Worm (Caenorhabditis elegans) whole organism, L1 larva: ENCODE results near the gene C15B12.3.
A peak's percentile ranks its signal among the peaks of the same experiment; 100 is the strongest.

ENCODE experiments used
- C16A3.4 ChIP-seq: fragments of 150-350 bp; optimal IDR thresholded peaks from 2 replicates; lab custom pipeline; 2014; ENCODE audit warnings: missing biosample characterization, missing genetic modification characterization
- Y116A8C.19 ChIP-seq: sonication (generic microtip); optimal IDR thresholded peaks from 2 replicates; lab custom pipeline; 2016; ENCODE audit warnings: missing compliant biosample characterization, missing genetic modification characterization, borderline replicate concordance
- aha-1 ChIP-seq: fragments of 150-350 bp; optimal IDR thresholded peaks from 2 replicates; lab custom pipeline; 2014; ENCODE audit warnings: missing biosample characterization, missing genetic modification characterization
- aly-2 ChIP-seq: fragments of 150-350 bp; optimal IDR thresholded peaks from 2 replicates; lab custom pipeline; 2014; ENCODE audit warnings: missing biosample characterization, missing genetic modification characterization
- ama-1 ChIP-seq: fragments of 150-350 bp; optimal IDR thresholded peaks from 2 replicates; lab custom pipeline; 2014
- blmp-1 ChIP-seq: fragments of 150-350 bp; optimal IDR thresholded peaks from 2 replicates; lab custom pipeline; 2014; ENCODE audit warnings: missing biosample characterization, missing genetic modification characterization
- ceh-8 ChIP-seq: fragments of 200-800 bp; sonication (Bioruptor generic); optimal IDR thresholded peaks from 2 replicates; lab custom pipeline; 2018; ENCODE audit warnings: mild to moderate bottlenecking, missing genetic modification characterization, moderate library complexity, missing compliant biosample characterization
- ceh-82 ChIP-seq, 3 experiments: fragments of 150-350 bp in 1 of 3; sonication (generic microtip) in 2 of 3; optimal IDR thresholded peaks; 2 replicates each; lab custom pipeline; 2014 to 2017; ENCODE audit warnings: missing biosample characterization in 3 of 3, missing genetic modification characterization in 3 of 3
- ceh-88 ChIP-seq: fragments of 200-800 bp; sonication (Bioruptor generic); IDR thresholded peaks from 2 replicates; pipeline ENCODE4 v1.3.6; 2022; ENCODE audit warnings: missing genetic modification characterization, missing compliant biosample characterization
- ceh-90 ChIP-seq: sonication (generic microtip); optimal IDR thresholded peaks from 2 replicates; lab custom pipeline; 2016; ENCODE audit warnings: missing genetic modification characterization, missing compliant biosample characterization
- efl-1 ChIP-seq, 4 experiments: fragments of 150-350 bp; optimal IDR thresholded peaks in 3 of 4; peaks in 1 of 4; 1 replicate in 1 of 4; 2 replicates in 3 of 4; lab custom pipeline; 2014; ENCODE audit warnings: missing biosample characterization in 2 of 4, missing genetic modification characterization in 2 of 4, missing genetic modification reagents in 2 of 4
- egl-13 ChIP-seq: sonication (generic microtip); optimal IDR thresholded peaks from 2 replicates; lab custom pipeline; 2016; ENCODE audit warnings: missing genotype, missing genetic modification reagents, missing genetic modification characterization, missing compliant biosample characterization
- egl-27 ChIP-seq, 2 experiments: fragments of 150-350 bp in 1 of 2; sonication (generic microtip); optimal IDR thresholded peaks; 3 replicates each; lab custom pipeline; 2017 to 2018; ENCODE audit warnings: missing biosample characterization in 2 of 2, missing genetic modification characterization in 2 of 2, missing genetic modification reagents in 2 of 2
- elt-3 ChIP-seq, 6 experiments: fragments of 150-350 bp in 1 of 6; sonication (generic microtip); optimal IDR thresholded peaks; 2 replicates each; lab custom pipeline; 2017 to 2018; ENCODE audit warnings: missing biosample characterization in 6 of 6, missing genetic modification characterization in 6 of 6, inconsistent platforms in 1 of 6
- ets-5 ChIP-seq: fragments of 200-800 bp; sonication (Bioruptor generic); IDR thresholded peaks from 2 replicates; pipeline ENCODE4 v1.3.6; 2022; ENCODE audit warnings: missing genetic modification characterization, missing compliant biosample characterization
- fkh-8 ChIP-seq: sonication (generic microtip); optimal IDR thresholded peaks from 2 replicates; lab custom pipeline; 2016; ENCODE audit warnings: mild to moderate bottlenecking, missing genetic modification characterization, missing compliant biosample characterization
- fos-1 ChIP-seq: fragments of 150-350 bp; optimal IDR thresholded peaks from 2 replicates; lab custom pipeline; 2014; ENCODE audit warnings: missing biosample characterization, missing genetic modification characterization
- grh-1 ChIP-seq: fragments of 200-800 bp; sonication (Bioruptor generic); IDR thresholded peaks from 2 replicates; pipeline ENCODE4 v1.3.6; 2022; ENCODE audit warnings: missing genetic modification reagents, missing genetic modification characterization, missing compliant biosample characterization
- hlh-17 ChIP-seq: fragments of 200-800 bp; sonication (Bioruptor generic); optimal IDR thresholded peaks from 2 replicates; lab custom pipeline; 2018; ENCODE audit warnings: missing genetic modification characterization, mild to moderate bottlenecking, missing compliant biosample characterization, moderate library complexity, borderline replicate concordance
- hpl-2 ChIP-seq: fragments of 150-350 bp; optimal IDR thresholded peaks from 2 replicates; lab custom pipeline; 2014; ENCODE audit warnings: missing biosample characterization, missing genetic modification reagents, missing genetic modification characterization
- jun-1 ChIP-seq: fragments of 150-350 bp; optimal IDR thresholded peaks from 2 replicates; lab custom pipeline; 2014; ENCODE audit warnings: missing biosample characterization, missing genetic modification reagents, missing genetic modification characterization
- lin-13 ChIP-seq: fragments of 150-350 bp; optimal IDR thresholded peaks from 2 replicates; lab custom pipeline; 2014; ENCODE audit warnings: missing biosample characterization, missing genetic modification reagents, missing genetic modification characterization
- lin-14 ChIP-seq: fragments of 200-800 bp; sonication (Bioruptor generic); optimal IDR thresholded peaks from 2 replicates; lab custom pipeline; 2018; ENCODE audit warnings: mild to moderate bottlenecking, missing genetic modification characterization, moderate library complexity, missing compliant biosample characterization
- lin-15B ChIP-seq: fragments of 150-350 bp; sonication (generic microtip); optimal IDR thresholded peaks from 3 replicates; lab custom pipeline; 2014; ENCODE audit warnings: missing biosample characterization, missing genetic modification characterization
- lin-35 ChIP-seq, 2 experiments: fragments of 150-350 bp; optimal IDR thresholded peaks; 2 replicates each; lab custom pipeline; 2014; ENCODE audit warnings: missing biosample characterization in 2 of 2, missing genetic modification characterization in 2 of 2, missing genetic modification reagents in 2 of 2
- mab-9 ChIP-seq: fragments of 200-800 bp; sonication (Bioruptor generic); IDR thresholded peaks from 2 replicates; pipeline ENCODE4 v1.3.6; 2022; ENCODE audit warnings: missing genetic modification reagents, missing genetic modification characterization, missing compliant biosample characterization
- mdl-1 ChIP-seq, 2 experiments: fragments of 150-350 bp; optimal IDR thresholded peaks; 2 replicates each; lab custom pipeline; 2014 to 2017; ENCODE audit warnings: missing biosample characterization in 2 of 2, missing genetic modification characterization in 2 of 2, inconsistent platforms in 1 of 2
- mep-1 ChIP-seq: fragments of 150-350 bp; optimal IDR thresholded peaks from 2 replicates; lab custom pipeline; 2014; ENCODE audit warnings: missing biosample characterization, missing genetic modification characterization
- nhr-11 ChIP-seq: fragments of 150-350 bp; optimal IDR thresholded peaks from 2 replicates; lab custom pipeline; 2014; ENCODE audit warnings: missing biosample characterization, missing genetic modification characterization
- nhr-12 ChIP-seq: sonication (generic microtip); optimal IDR thresholded peaks from 2 replicates; lab custom pipeline; 2017; ENCODE audit warnings: missing biosample characterization, missing genetic modification characterization
- nhr-19 ChIP-seq: fragments of 200-800 bp; sonication (Bioruptor generic); conservative IDR thresholded peaks from 2 replicates; pipeline ENCODE4 v1.3.6; 2022; ENCODE audit warnings: missing genetic modification characterization, missing compliant biosample characterization
- nhr-20 ChIP-seq: sonication (generic microtip); optimal IDR thresholded peaks from 2 replicates; lab custom pipeline; 2016; ENCODE audit warnings: mild to moderate bottlenecking, missing genetic modification characterization, missing compliant biosample characterization
- nhr-237 ChIP-seq: fragments of 150-350 bp; optimal IDR thresholded peaks from 2 replicates; lab custom pipeline; 2014; ENCODE audit warnings: missing biosample characterization, missing genetic modification characterization
- nhr-28 ChIP-seq: fragments of 150-350 bp; optimal IDR thresholded peaks from 2 replicates; lab custom pipeline; 2014; ENCODE audit warnings: missing biosample characterization, missing genetic modification characterization
- nhr-47 ChIP-seq: sonication (generic microtip); optimal IDR thresholded peaks from 2 replicates; lab custom pipeline; 2016; ENCODE audit warnings: mild to moderate bottlenecking, missing genetic modification characterization, moderate library complexity, missing compliant biosample characterization
- nhr-71 ChIP-seq: sonication (generic microtip); optimal IDR thresholded peaks from 2 replicates; lab custom pipeline; 2016; ENCODE audit warnings: mild to moderate bottlenecking, missing genetic modification characterization, moderate library complexity, missing compliant biosample characterization
- nhr-76 ChIP-seq: sonication (generic microtip); optimal IDR thresholded peaks from 2 replicates; lab custom pipeline; 2017; ENCODE audit warnings: missing biosample characterization, missing genetic modification characterization
- nhr-77 ChIP-seq: fragments of 150-350 bp; optimal IDR thresholded peaks from 2 replicates; lab custom pipeline; 2014; ENCODE audit warnings: missing biosample characterization, missing genetic modification characterization
- nhr-85 ChIP-seq: sonication (generic microtip); peaks from one replicate; lab custom pipeline; 2016; ENCODE audit warnings: missing genetic modification characterization, inconsistent platforms, missing compliant biosample characterization
- pag-3 ChIP-seq: sonication (generic microtip); optimal IDR thresholded peaks from 2 replicates; lab custom pipeline; 2017; ENCODE audit warnings: missing genetic modification characterization, mild to moderate bottlenecking, missing compliant biosample characterization, antibody characterized with exemption, borderline replicate concordance; ENCODE audit not compliant: insufficient read depth
- pqm-1 ChIP-seq: sonication (generic microtip); optimal IDR thresholded peaks from 3 replicates; lab custom pipeline; 2017; ENCODE audit warnings: missing biosample characterization, missing genetic modification characterization
- rnt-1 ChIP-seq: sonication (generic microtip); optimal IDR thresholded peaks from 2 replicates; lab custom pipeline; 2016; ENCODE audit warnings: mild to moderate bottlenecking, missing genetic modification characterization, moderate library complexity, missing compliant biosample characterization
- snpc-4 ChIP-seq: fragments of 150-350 bp; optimal IDR thresholded peaks from 2 replicates; lab custom pipeline; 2014; ENCODE audit warnings: missing biosample characterization, missing genetic modification characterization
- sox-4 ChIP-seq: sonication (generic microtip); optimal IDR thresholded peaks from 2 replicates; lab custom pipeline; 2016; ENCODE audit warnings: missing genetic modification characterization, missing compliant biosample characterization
- sup-37 ChIP-seq: fragments of 200-800 bp; sonication (Bioruptor generic); optimal IDR thresholded peaks from 2 replicates; lab custom pipeline; 2018; ENCODE audit warnings: mild to moderate bottlenecking, missing genetic modification characterization, missing compliant biosample characterization
- swsn-7 ChIP-seq: sonication (generic microtip); optimal IDR thresholded peaks from 2 replicates; lab custom pipeline; 2016; ENCODE audit warnings: missing genetic modification characterization, missing compliant biosample characterization
- tbx-2 ChIP-seq: sonication (generic microtip); optimal IDR thresholded peaks from 2 replicates; lab custom pipeline; 2016; ENCODE audit warnings: missing genetic modification characterization, missing compliant biosample characterization
- tlp-1 ChIP-seq: fragments of 150-350 bp; optimal IDR thresholded peaks from 2 replicates; lab custom pipeline; 2014; ENCODE audit warnings: missing biosample characterization, missing genetic modification characterization
- unc-30 ChIP-seq: sonication (generic microtip); optimal IDR thresholded peaks from 2 replicates; lab custom pipeline; 2017; ENCODE audit warnings: missing biosample characterization, missing genetic modification characterization
- unc-98 ChIP-seq: fragments of 200-800 bp; sonication (Bioruptor generic); IDR thresholded peaks from 2 replicates; pipeline ENCODE4 v1.3.6; 2022; ENCODE audit warnings: missing genetic modification characterization, missing compliant biosample characterization
- xbp-1 ChIP-seq: sonication (generic microtip); optimal IDR thresholded peaks from 2 replicates; lab custom pipeline; 2016; ENCODE audit warnings: missing genetic modification characterization, missing compliant biosample characterization
- zip-4 ChIP-seq: fragments of 200-800 bp; sonication (Bioruptor generic); optimal IDR thresholded peaks from 2 replicates; lab custom pipeline; 2018; ENCODE audit warnings: mild to moderate bottlenecking, missing genetic modification characterization, moderate library complexity, missing compliant biosample characterization
- ztf-11 ChIP-seq, 2 experiments: sonication (generic microtip); optimal IDR thresholded peaks; 2 replicates each; lab custom pipeline; 2016 to 2017; ENCODE audit warnings: missing genetic modification characterization in 2 of 2, missing biosample characterization in 1 of 2, missing compliant biosample characterization in 1 of 2
- ztf-4 ChIP-seq: fragments of 150-350 bp; optimal IDR thresholded peaks from 2 replicates; lab custom pipeline; 2014; ENCODE audit warnings: missing biosample characterization, missing genetic modification characterization

The C15B12.3 gene

ce11 chrX:6505008-6505407 lies 37.6 kb upstream of the C15B12.3 start, which contains the start of gene cdf-1 (continued):
- TF ChIP-seq lin-14 (GFP tag; lab: Kevin White, UChicago) (peak; percentile 53), elt-3 (tag; optimal IDR thresholded peaks at IDR 0.05; lab: Kevin White, UChicago) (no peak), ceh-90 (tag; lab: Kevin White, UChicago) (no peak), sup-37 (GFP tag; lab: Kevin White, UChicago) (no peak), grh-1 (GFP tag; lab: Robert Waterston, UW) (no peak), nhr-19 (GFP tag; lab: Robert Waterston, UW) (no peak), fos-1 (no peak), lin-13 (GFP tag; lab: Kevin White, UChicago) (peak; percentile 50), rnt-1 (tag; lab: Kevin White, UChicago) (no peak), unc-30 (tag; lab: Kevin White, UChicago) (no peak), mab-9 (GFP tag; lab: Robert Waterston, UW) (no peak), lin-15B (tag; lab: Kevin White, UChicago) (no peak), hlh-17 (GFP tag; lab: Kevin White, UChicago) (no peak), nhr-85 (peak; percentile 64), pag-3 (tag; lab: Kevin White, UChicago) (no peak), nhr-28 (tag; lab: Kevin White, UChicago) (no peak), nhr-11 (tag; lab: Kevin White, UChicago) (no peak), aly-2 (tag; lab: Kevin White, UChicago) (no peak), ets-5 (no peak), snpc-4 (no peak), ceh-8 (GFP tag; lab: Kevin White, UChicago) (no peak), nhr-20 (tag; lab: Kevin White, UChicago) (peak; percentile 29), fkh-8 (tag; lab: Kevin White, UChicago) (no peak), blmp-1 (tag; lab: Kevin White, UChicago) (peak; percentile 70), ama-1 (no peak), zip-4 (GFP tag; lab: Kevin White, UChicago) (no peak), egl-27 (tag; optimal IDR thresholded peaks at IDR 0.05; lab: Kevin White, UChicago) (no peak), hpl-2 (no peak), efl-1 (optimal IDR thresholded peaks at IDR 0.05; lab: Kevin White, UChicago) (peak; percentile 6 to 19), efl-1 (GFP tag; optimal IDR thresholded peaks at IDR 0.05 in 1 of 2; lab: Kevin White, UChicago) (peak in 1 of 2 experiments; percentile 22), aha-1 (tag; lab: Kevin White, UChicago) (no peak), mdl-1 (tag; optimal IDR thresholded peaks at IDR 0.05; lab: Kevin White, UChicago) (no peak), jun-1 (no peak), ceh-88 (GFP tag; lab: Robert Waterston, UW) (no peak), swsn-7 (tag; lab: Kevin White, UChicago) (peak; percentile 29), nhr-47 (peak; percentile 14), nhr-71 (tag; lab: Kevin White, UChicago) (peak; percentile 50), ztf-4 (tag; lab: Kevin White, UChicago) (no peak), egl-13 (tag; lab: Kevin White, UChicago) (no peak), C16A3.4 (tag; lab: Kevin White, UChicago) (peak; percentile 37), nhr-237 (tag; lab: Kevin White, UChicago) (no peak), nhr-12 (tag; lab: Kevin White, UChicago) (no peak), sox-4 (tag; lab: Kevin White, UChicago) (no peak), tbx-2 (tag; lab: Kevin White, UChicago) (no peak), ztf-11 (tag; optimal IDR thresholded peaks at IDR 0.05; lab: Kevin White, UChicago) (no peak), mep-1 (tag; lab: Kevin White, UChicago) (no peak), pqm-1 (tag; lab: Kevin White, UChicago) (no peak), nhr-77 (tag; lab: Kevin White, UChicago) (no peak), tlp-1 (tag; lab: Kevin White, UChicago) (no peak), lin-35 (GFP tag; optimal IDR thresholded peaks at IDR 0.05; lab: Kevin White, UChicago) (peak in 1 of 2 experiments; percentile 64), unc-98 (no peak), ceh-82 (tag; optimal IDR thresholded peaks at IDR 0.05; lab: Kevin White, UChicago) (no peak), Y116A8C.19 (tag; lab: Kevin White, UChicago) (no peak), nhr-76 (tag; lab: Kevin White, UChicago) (no peak), xbp-1 (peak; percentile 54)
